Fruit fly (Drosophila melanogaster) whole organism, wandering third instar larva: ENCODE measurements around the gene Pink1.
A peak's percentile ranks its signal among the peaks of the same experiment; 100 is the strongest.

Source experiments
- Abd-B ChIP-seq: fragments of >200 bp; optimal IDR thresholded peaks from 2 replicates; lab custom pipeline; 2017; ENCODE audit warnings: missing biosample characterization, missing genetic modification characterization
- CG32264 ChIP-seq: fragments of 200-800 bp; sonication (Bioruptor generic); optimal IDR thresholded peaks from 2 replicates; lab custom pipeline; 2016; ENCODE audit warnings: missing biosample characterization, missing genetic modification characterization
- CG9705 ChIP-seq: fragments of 200-800 bp; sonication (Bioruptor generic); optimal IDR thresholded peaks from 2 replicates; lab custom pipeline; 2018; ENCODE audit warnings: missing biosample characterization, mild to moderate bottlenecking, missing genetic modification characterization
- CrebA ChIP-seq: fragments of 200-800 bp; sonication (Bioruptor generic); optimal IDR thresholded peaks from 2 replicates; lab custom pipeline; 2016; ENCODE audit warnings: missing biosample characterization, mild to moderate bottlenecking, missing genetic modification characterization, borderline replicate concordance
- Dfd ChIP-seq: fragments of >200 bp; optimal IDR thresholded peaks from 2 replicates; lab custom pipeline; 2017; ENCODE audit warnings: missing biosample characterization, missing genetic modification characterization
- GATAd ChIP-seq: sonication (Bioruptor generic); optimal IDR thresholded peaks from 2 replicates; lab custom pipeline; 2016; ENCODE audit warnings: missing biosample characterization, missing genetic modification characterization
- HLH106 ChIP-seq: fragments of 200-800 bp; optimal IDR thresholded peaks from 3 replicates; lab custom pipeline; 2019; ENCODE audit warnings: missing biosample characterization, mild to moderate bottlenecking, missing genetic modification characterization, moderate library complexity
- Hnf4 ChIP-seq: fragments of 200-800 bp; sonication (Bioruptor generic); optimal IDR thresholded peaks from 2 replicates; lab custom pipeline; 2016; ENCODE audit warnings: missing biosample characterization, mild to moderate bottlenecking, missing genetic modification characterization
- Hr78 ChIP-seq: fragments of >200 bp; optimal IDR thresholded peaks from 2 replicates; lab custom pipeline; 2017; ENCODE audit warnings: missing biosample characterization, missing genetic modification characterization
- Hr83 ChIP-seq: fragments of 200-300 bp; sonication (Bioruptor generic); optimal IDR thresholded peaks from 2 replicates; lab custom pipeline; 2016; ENCODE audit warnings: missing biosample characterization, mild to moderate bottlenecking, missing genetic modification characterization, moderate library complexity; ENCODE audit not compliant: poor library complexity, severe bottlenecking
- Jra ChIP-seq: sonication (Bioruptor generic); optimal IDR thresholded peaks from 2 replicates; lab custom pipeline; 2016; ENCODE audit warnings: missing biosample characterization, missing genetic modification characterization
- Myc ChIP-seq: fragments of >200 bp; optimal IDR thresholded peaks from 2 replicates; lab custom pipeline; 2017
- N ChIP-seq: fragments of >200 bp; optimal IDR thresholded peaks from 2 replicates; lab custom pipeline; 2018; ENCODE audit warnings: missing biosample characterization, missing external identifiers, missing genetic modification characterization
- OdsH ChIP-seq: fragments of 200-800 bp; sonication (Bioruptor generic); optimal IDR thresholded peaks from 2 replicates; lab custom pipeline; 2016; ENCODE audit warnings: missing biosample characterization, mild to moderate bottlenecking, missing genetic modification characterization
- Rel ChIP-seq, 2 experiments: fragments of 200-800 bp; sonication (Bioruptor generic) in 1 of 2; optimal IDR thresholded peaks; 2 replicates in 1 of 2; 3 replicates in 1 of 2; lab custom pipeline; 2016 to 2019; ENCODE audit warnings: mild to moderate bottlenecking in 2 of 2, missing biosample characterization in 2 of 2, missing genetic modification characterization in 2 of 2, moderate library complexity in 1 of 2
- Sp1 ChIP-seq: fragments of 200-800 bp; sonication (Bioruptor generic); optimal IDR thresholded peaks from 3 replicates; lab custom pipeline; 2019; ENCODE audit warnings: missing biosample characterization, mild to moderate bottlenecking, missing genetic modification characterization, moderate library complexity
- Vsx2 ChIP-seq: fragments of 200-300, 225-300 bp; sonication (Bioruptor generic); optimal IDR thresholded peaks from 2 replicates; lab custom pipeline; 2018; ENCODE audit warnings: missing biosample characterization, missing genetic modification characterization; ENCODE audit not compliant: partially characterized antibody
- br ChIP-seq: fragments of 200-800 bp; sonication (Bioruptor generic); optimal IDR thresholded peaks from 2 replicates; lab custom pipeline; 2016; ENCODE audit warnings: missing biosample characterization, missing genetic modification characterization
- brk ChIP-seq: fragments of 200-800 bp; sonication (Bioruptor generic); optimal IDR thresholded peaks from 2 replicates; lab custom pipeline; 2016; ENCODE audit warnings: missing biosample characterization, mild to moderate bottlenecking, missing genetic modification characterization
- dl ChIP-seq, 2 experiments: fragments of 175-275, 200-275 bp in 1 of 2; fragments of 200-275 bp in 1 of 2; sonication (Bioruptor generic); optimal IDR thresholded peaks; lab custom pipeline; 2018; ENCODE audit warnings: mild to moderate bottlenecking in 2 of 2, missing biosample characterization in 2 of 2, missing genetic modification characterization in 2 of 2, moderate library complexity in 2 of 2; ENCODE audit not compliant: partially characterized antibody in 2 of 2, insufficient read depth in 1 of 2
- dmrt93B ChIP-seq: fragments of 200-800 bp; sonication (Bioruptor generic); optimal IDR thresholded peaks from 2 replicates; lab custom pipeline; 2018; ENCODE audit warnings: missing biosample characterization, mild to moderate bottlenecking, missing genetic modification characterization
- dsf ChIP-seq: sonication (Bioruptor generic); optimal IDR thresholded peaks from 2 replicates; lab custom pipeline; 2016; ENCODE audit warnings: missing biosample characterization, missing genetic modification characterization, borderline replicate concordance
- ey ChIP-seq: fragments of 200-800 bp; sonication (Bioruptor generic); optimal IDR thresholded peaks from 2 replicates; lab custom pipeline; 2016; ENCODE audit warnings: missing biosample characterization, missing genetic modification characterization
- foxo ChIP-seq, 2 experiments: fragments of 200-800 bp; sonication (Bioruptor generic); optimal IDR thresholded peaks; 2 replicates in 1 of 2; 3 replicates in 1 of 2; lab custom pipeline; 2016 to 2017; ENCODE audit warnings: missing biosample characterization in 2 of 2, missing genetic modification characterization in 2 of 2
- fru ChIP-seq: fragments of 200-800 bp; sonication (Bioruptor generic); optimal IDR thresholded peaks from 3 replicates; lab custom pipeline; 2016; ENCODE audit warnings: missing biosample characterization, mild to moderate bottlenecking, missing genetic modification characterization
- h ChIP-seq: fragments of 200-800 bp; sonication (Bioruptor generic); optimal IDR thresholded peaks from 3 replicates; lab custom pipeline; 2016; ENCODE audit warnings: missing biosample characterization, mild to moderate bottlenecking, missing genetic modification characterization
- jim ChIP-seq: fragments of 175-275, 200-325 bp; sonication (Bioruptor generic); optimal IDR thresholded peaks from 2 replicates; lab custom pipeline; 2016; ENCODE audit warnings: missing biosample characterization, mild to moderate bottlenecking, missing genetic modification characterization
- lola ChIP-seq: fragments of >200 bp; optimal IDR thresholded peaks from 2 replicates; lab custom pipeline; 2017; ENCODE audit warnings: missing biosample characterization, missing genetic modification characterization
- psq ChIP-seq: fragments of 200-800 bp; sonication (Bioruptor generic); optimal IDR thresholded peaks from 3 replicates; lab custom pipeline; 2017; ENCODE audit warnings: missing biosample characterization, mild to moderate bottlenecking, missing genetic modification characterization, moderate library complexity
- rgr ChIP-seq: fragments of 200-800 bp; sonication (Bioruptor generic); optimal IDR thresholded peaks from 3 replicates; lab custom pipeline; 2016; ENCODE audit warnings: missing biosample characterization, mild to moderate bottlenecking, missing genetic modification characterization
- sage ChIP-seq: fragments of 200-800 bp; sonication (Bioruptor generic); optimal IDR thresholded peaks from 2 replicates; lab custom pipeline; 2016; ENCODE audit warnings: missing biosample characterization, mild to moderate bottlenecking, missing genetic modification characterization
- sv ChIP-seq: fragments of 200-800 bp; sonication (Bioruptor generic); optimal IDR thresholded peaks from 3 replicates; lab custom pipeline; 2016; ENCODE audit warnings: missing biosample characterization, missing genetic modification characterization
- usp ChIP-seq: fragments of >200 bp; optimal IDR thresholded peaks from 2 replicates; lab custom pipeline; 2017; ENCODE audit warnings: missing biosample characterization, missing genetic modification characterization
- woc ChIP-seq: sonication (Bioruptor generic); optimal IDR thresholded peaks from 2 replicates; lab custom pipeline; 2016; ENCODE audit warnings: missing biosample characterization, mild to moderate bottlenecking, missing genetic modification characterization

Gene Pink1

dm6 chrX:6661392-6661837 is 22.2 kb upstream of the Pink1 start, which contains the start of the genes CG3224 and Ctr1A:
TSS of gene CG3224 (minus strand) at chrX:6661462.
TSS of gene Ctr1A (plus strand) at chrX:6661647.
- TF ChIP-seq Vsx2 (GFP tag; lab: Kevin White, UChicago), result no peak
- TF ChIP-seq woc (GFP tag; lab: Kevin White, UChicago), result peak; percentile 4
- no peak for TF ChIP-seq Dfd (GFP tag; lab: Kevin White, UChicago)
- peak; percentile 19 for TF ChIP-seq Jra (GFP tag; lab: Kevin White, UChicago)
- peak; percentile 44 for TF ChIP-seq h (GFP tag; lab: Kevin White, UChicago)
- TF ChIP-seq dsf (GFP tag; lab: Kevin White, UChicago), result no peak
- TF ChIP-seq Hnf4 (GFP tag; lab: Kevin White, UChicago), result peak; percentile 13
- no peak for TF ChIP-seq CG9705 (GFP tag; lab: Kevin White, UChicago)
- no peak for TF ChIP-seq lola (GFP tag; lab: Kevin White, UChicago)
- TF ChIP-seq rgr, result no peak
- TF ChIP-seq GATAd (GFP tag; lab: Kevin White, UChicago), result no peak
- TF ChIP-seq Abd-B, result no peak
- no peak for TF ChIP-seq Myc (lab: Kevin White, UChicago)
- TF ChIP-seq CrebA (GFP tag; lab: Kevin White, UChicago), result no peak
- TF ChIP-seq HLH106 (tag; lab: Kevin White, UChicago), result no peak
- peak; percentile 20 for TF ChIP-seq brk (GFP tag; lab: Kevin White, UChicago)
- no peak for TF ChIP-seq CG32264 (GFP tag; lab: Kevin White, UChicago)
- TF ChIP-seq N, result no peak
- no peak for TF ChIP-seq br
- no peak for TF ChIP-seq OdsH (GFP tag; lab: Kevin White, UChicago)
- no peak for TF ChIP-seq dl (GFP tag; optimal IDR thresholded peaks at IDR 0.05; lab: Kevin White, UChicago; ENCODE audit: insufficient read depth in 1 of 2, partially characterized antibody in 2 of 2)
- peak in 1 of 2 experiments; percentile 5 for TF ChIP-seq foxo (GFP tag; optimal IDR thresholded peaks at IDR 0.05; lab: Kevin White, UChicago)
- TF ChIP-seq ey (GFP tag; lab: Kevin White, UChicago), result no peak
- no peak for TF ChIP-seq Hr78 (GFP tag; lab: Kevin White, UChicago)
- no peak for TF ChIP-seq dmrt93B
- no peak for TF ChIP-seq usp (GFP tag; lab: Kevin White, UChicago)
- peak; percentile 35 for TF ChIP-seq fru
- TF ChIP-seq Hr83 (GFP tag; lab: Kevin White, UChicago), result no peak
- no peak for TF ChIP-seq jim (GFP tag; lab: Kevin White, UChicago)
- TF ChIP-seq sv (GFP tag; lab: Kevin White, UChicago), result no peak

dm6 chrX:6661880-6662279 is 21.7 kb upstream of the Pink1 start:
- peak in 1 of 2 experiments; percentile 6 for TF ChIP-seq foxo (GFP tag; optimal IDR thresholded peaks at IDR 0.05; lab: Kevin White, UChicago)
- peak; percentile 9 for TF ChIP-seq psq (GFP tag; lab: Kevin White, UChicago)
- TF ChIP-seq OdsH (GFP tag; lab: Kevin White, UChicago), result peak; percentile 21
- no peak for TF ChIP-seq woc (GFP tag; lab: Kevin White, UChicago)

- TF ChIP-seq Rel (GFP tag; optimal IDR thresholded peaks at IDR 0.05; lab: Kevin White, UChicago) (no peak), Rel (tag; optimal IDR thresholded peaks at IDR 0.05; lab: Kevin White, UChicago) (no peak), dsf (GFP tag; lab: Kevin White, UChicago) (no peak), Sp1 (GFP tag; lab: Kevin White, UChicago) (no peak)
Measured at dm6 chrX:6662378-6662777, 21.2 kb upstream of the Pink1 start.

dm6 chrX:6662876-6663551 is 20.6 kb upstream of the Pink1 start:
- TF ChIP-seq CG32264 (GFP tag; lab: Kevin White, UChicago) (no peak), fru (peak; percentile 31), ey (GFP tag; lab: Kevin White, UChicago) (peak; percentile 12), foxo (GFP tag; optimal IDR thresholded peaks at IDR 0.05; lab: Kevin White, UChicago) (peak in 1 of 2 experiments; percentile 38), sage (GFP tag; lab: Kevin White, UChicago) (no peak), N (no peak)
